Worm (Caenorhabditis elegans): ENCODE measurements around the gene ssp-32.

The ssp-32 gene

DNA sequence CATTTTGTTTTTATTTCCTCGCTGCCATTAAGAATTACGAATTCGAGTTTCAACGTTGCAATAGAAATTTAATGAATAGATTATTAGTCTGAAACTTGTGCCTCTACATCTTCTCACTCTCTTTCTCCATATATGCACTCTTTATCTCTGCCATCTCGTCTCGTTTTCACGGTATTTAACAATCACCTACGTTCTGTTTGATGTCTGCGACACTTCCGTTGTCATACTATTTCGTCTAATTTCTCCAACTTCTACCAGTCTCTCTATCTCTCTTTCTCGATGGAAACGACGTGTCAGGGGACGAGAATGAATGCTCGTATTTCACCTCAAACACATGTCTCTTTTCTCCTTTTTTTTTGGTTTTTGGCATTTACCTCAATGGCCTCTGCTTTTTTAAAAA is 21.4 kb upstream of the ssp-32 start:
- no peak for TF ChIP-seq sdz-12 (GFP tag; optimal IDR thresholded peaks at IDR 0.05)
- TF ChIP-seq snpc-1.2 (GFP tag; IDR thresholded peaks at IDR 0.05), result no peak
- peak; percentile 26 to 55 for TF ChIP-seq mdl-1 (tag; optimal IDR thresholded peaks at IDR 0.05)
- TF ChIP-seq nhr-25 (tag; optimal IDR thresholded peaks at IDR 0.05; ENCODE audit: borderline replicate concordance, insufficient read depth), result no peak
- TF ChIP-seq mxl-3 (GFP tag; optimal IDR thresholded peaks at IDR 0.05), result peak; percentile 71
- TF ChIP-seq hmg-1.1 (GFP tag; IDR thresholded peaks at IDR 0.05), result peak; percentile 56; the same call in 1 of the 2 replicates
- no peak for TF ChIP-seq daf-16 (GFP tag; optimal IDR thresholded peaks at IDR 0.05)
- TF ChIP-seq daf-16 (tag; optimal IDR thresholded peaks at IDR 0.05), result peak; percentile 42
- peak; percentile 61 for TF ChIP-seq dmd-6 (GFP tag; IDR thresholded peaks at IDR 0.05)
- TF ChIP-seq nhr-28 (tag; optimal IDR thresholded peaks at IDR 0.05), result peak; percentile 39
- peak; percentile 17 for TF ChIP-seq nhr-77 (tag; optimal IDR thresholded peaks at IDR 0.05)
- TF ChIP-seq hif-1 (tag; optimal IDR thresholded peaks at IDR 0.05), result peak in 1 of 2 experiments; percentile 8
- TF ChIP-seq aha-1 (tag), result peak; percentile 60
- TF ChIP-seq zip-2 (tag; optimal IDR thresholded peaks at IDR 0.05), result no peak
- TF ChIP-seq nhr-11 (tag; optimal IDR thresholded peaks at IDR 0.05), result peak; percentile 53
- peak; percentile 37 for TF ChIP-seq dve-1 (tag; optimal IDR thresholded peaks at IDR 0.05; ENCODE audit: insufficient read depth)
- TF ChIP-seq dpl-1 (GFP tag; optimal IDR thresholded peaks at IDR 0.05), result peak; percentile 12
- peak in 1 of 2 experiments; percentile 46 for TF ChIP-seq lsy-2 (tag; optimal IDR thresholded peaks at IDR 0.05)
- peak; percentile 26 for TF ChIP-seq T20F7.1 (GFP tag; optimal IDR thresholded peaks at IDR 0.05)
- TF ChIP-seq lin-1 (GFP tag; IDR thresholded peaks at IDR 0.05), result peak; percentile 30; the same call in 1 of the 2 replicates
- TF ChIP-seq ceh-62 (tag; optimal IDR thresholded peaks at IDR 0.05), result no peak
- TF ChIP-seq unc-62 (GFP tag; optimal IDR thresholded peaks at IDR 0.05 in 1 of 2), result peak in 1 of 2 experiments; percentile 14
- TF ChIP-seq unc-62 (tag; optimal IDR thresholded peaks at IDR 0.05), result no peak
- no peak for TF ChIP-seq nhr-111 (GFP tag; optimal IDR thresholded peaks at IDR 0.05)
- peak; percentile 13 for TF ChIP-seq lin-13 (GFP tag; optimal IDR thresholded peaks at IDR 0.05)
- TF ChIP-seq mes-2 (tag; optimal IDR thresholded peaks at IDR 0.05; ENCODE audit: poor library complexity, severe bottlenecking), result peak; percentile 37
- TF ChIP-seq dmd-9 (GFP tag; IDR thresholded peaks at IDR 0.05), result no peak
- TF ChIP-seq nhr-102 (tag; optimal IDR thresholded peaks at IDR 0.05), result no peak
- no peak for TF ChIP-seq set-16 (GFP tag; IDR thresholded peaks at IDR 0.05)
- no peak for TF ChIP-seq unc-39 (tag; optimal IDR thresholded peaks at IDR 0.05)
- TF ChIP-seq spr-1 (tag; optimal IDR thresholded peaks at IDR 0.05), result no peak
- no peak for TF ChIP-seq ztf-11 (tag; optimal IDR thresholded peaks at IDR 0.05)
- peak; percentile 71 for TF ChIP-seq hlh-11 (tag; optimal IDR thresholded peaks at IDR 0.05)
- no peak for TF ChIP-seq spr-3 (GFP tag; optimal IDR thresholded peaks at IDR 0.05)
- TF ChIP-seq ces-1 (GFP tag; optimal IDR thresholded peaks at IDR 0.05), result no peak
- TF ChIP-seq duxl-1 (tag; optimal IDR thresholded peaks at IDR 0.05; ENCODE audit: poor library complexity), result no peak
- TF ChIP-seq ceh-20 (GFP tag; IDR thresholded peaks at IDR 0.05), result peak; percentile 9; the same call in 1 of the 2 replicates
- TF ChIP-seq snpc-4 (tag; optimal IDR thresholded peaks at IDR 0.05), result no peak
- peak; percentile 20 for TF ChIP-seq rbr-2 (tag; optimal IDR thresholded peaks at IDR 0.05)
- no peak for TF ChIP-seq cey-2 (tag; optimal IDR thresholded peaks at IDR 0.05; ENCODE audit: borderline replicate concordance, insufficient read depth)
- peak; percentile 84 for TF ChIP-seq hlh-30 (tag; optimal IDR thresholded peaks at IDR 0.05; ENCODE audit: insufficient read depth)
- TF ChIP-seq ZK337.2 (GFP tag; IDR thresholded peaks at IDR 0.05), result no peak
- TF ChIP-seq nhr-6 (tag; optimal IDR thresholded peaks at IDR 0.05), result peak; percentile 15
- no peak for TF ChIP-seq nhr-42 (GFP tag; IDR thresholded peaks at IDR 0.05)
- peak; percentile 9 for TF ChIP-seq pqm-1 (tag; optimal IDR thresholded peaks at IDR 0.05)
- peak; percentile 66 for TF ChIP-seq mep-1 (tag; optimal IDR thresholded peaks at IDR 0.05)
- TF ChIP-seq nhr-48 (tag; optimal IDR thresholded peaks at IDR 0.05), result peak; percentile 60
- no peak for TF ChIP-seq daf-8 (GFP tag; IDR thresholded peaks at IDR 0.05)
- TF ChIP-seq zip-11 (GFP tag; IDR thresholded peaks at IDR 0.05), result no peak
- no peak for TF ChIP-seq madf-9 (GFP tag; conservative IDR thresholded peaks at IDR 0.05)
- TF ChIP-seq ctbp-1 (GFP tag; IDR thresholded peaks at IDR 0.05), result no peak
